Worm (Caenorhabditis elegans): Measurements from ENCODE around the gene sec-22.

The sec-22 gene

DNA sequence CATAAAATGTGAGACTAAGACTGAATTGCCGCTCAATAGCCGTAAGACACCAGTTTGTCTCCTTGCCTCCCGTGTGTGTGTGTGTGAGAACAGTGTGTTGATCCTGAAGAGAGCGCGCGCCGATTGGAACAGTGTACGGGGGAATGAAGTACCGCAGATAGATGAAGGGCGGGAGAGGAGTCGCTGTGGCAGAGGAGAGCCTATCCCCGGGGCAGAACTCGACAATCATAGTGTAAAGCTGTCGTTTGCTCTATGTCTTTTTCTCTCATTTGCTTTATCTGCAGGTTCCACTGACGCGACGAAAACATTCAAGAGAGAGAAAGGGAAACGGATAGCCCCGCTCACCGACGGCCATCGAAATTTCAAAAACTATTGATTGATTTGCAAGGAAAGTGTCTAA lies 46.6 kb downstream of the sec-22 start:
- TF ChIP-seq F13H6.1 (tag; optimal IDR thresholded peaks at IDR 0.05) = peak; percentile 71
- TF ChIP-seq ZK546.5 (tag; optimal IDR thresholded peaks at IDR 0.05) = no peak
- peak; percentile 48 for TF ChIP-seq sma-9 (GFP tag; optimal IDR thresholded peaks at IDR 0.05)
- TF ChIP-seq sma-9 (tag; optimal IDR thresholded peaks at IDR 0.05) = no peak
- TF ChIP-seq C34F6.9 (tag; optimal IDR thresholded peaks at IDR 0.05) = peak; percentile 6

DNA sequence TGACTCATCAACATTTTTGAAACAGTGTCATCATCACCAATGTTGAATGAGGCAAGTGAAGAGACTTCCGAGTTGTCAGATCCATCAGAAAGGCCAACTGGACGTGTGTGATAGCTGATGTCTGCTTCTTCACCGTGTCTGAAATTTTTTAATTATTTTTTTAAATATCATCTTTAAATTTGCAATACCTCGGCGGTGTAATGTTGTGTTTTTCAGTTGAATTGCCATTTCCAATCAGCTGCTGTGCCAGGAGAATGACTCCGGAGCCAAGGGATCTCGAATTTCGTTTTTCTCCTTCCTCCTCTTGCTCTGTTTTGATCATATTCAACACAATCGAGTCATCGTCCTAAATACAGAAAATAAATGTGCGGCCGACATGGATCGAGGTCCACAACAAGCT lies 49.7 kb downstream of the sec-22 start:
- TF ChIP-seq elt-1 (tag; optimal IDR thresholded peaks at IDR 0.05) = no peak
- TF ChIP-seq lsy-2 (tag; optimal IDR thresholded peaks at IDR 0.05) = no peak
- no peak for TF ChIP-seq mab-5 (tag; optimal IDR thresholded peaks at IDR 0.05)

DNA sequence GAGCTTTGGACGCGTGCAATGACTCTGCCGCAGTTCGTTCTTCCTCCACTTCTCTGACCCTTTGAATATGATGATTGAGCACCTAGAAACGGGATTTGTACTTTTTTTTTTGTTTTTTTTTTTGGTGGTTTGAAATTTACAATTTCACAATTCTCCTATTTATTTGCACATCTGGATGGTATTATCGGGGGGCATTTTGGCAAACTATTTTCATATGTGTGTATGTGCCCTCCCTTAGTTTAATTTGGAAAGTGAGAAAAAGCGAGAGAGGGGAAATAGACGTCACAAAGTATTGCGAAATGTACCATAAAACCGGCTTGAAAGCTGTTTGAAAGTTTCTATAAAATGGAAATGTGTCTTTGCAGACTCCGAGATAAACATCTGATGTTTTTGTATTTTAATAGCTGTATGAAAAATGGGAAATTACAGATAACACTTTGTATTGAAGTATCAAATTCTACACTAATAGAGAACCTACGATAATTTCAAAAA lies 51.1 kb downstream of the sec-22 start:
- TF ChIP-seq mdl-1 (tag; optimal IDR thresholded peaks at IDR 0.05) (no peak), ZK546.5 (tag; optimal IDR thresholded peaks at IDR 0.05) (no peak), unc-39 (tag; optimal IDR thresholded peaks at IDR 0.05) (no peak), sma-9 (GFP tag; optimal IDR thresholded peaks at IDR 0.05) (peak; percentile 6), sma-9 (tag; optimal IDR thresholded peaks at IDR 0.05) (no peak), unc-55 (GFP tag; optimal IDR thresholded peaks at IDR 0.05) (peak; percentile 9), nhr-25 (tag; optimal IDR thresholded peaks at IDR 0.05) (peak; percentile 57), C34F6.9 (tag; optimal IDR thresholded peaks at IDR 0.05) (no peak), zag-1 (tag; optimal IDR thresholded peaks at IDR 0.05) (no peak), R02D3.7 (tag; optimal IDR thresholded peaks at IDR 0.05) (no peak), ztf-4 (tag; optimal IDR thresholded peaks at IDR 0.05) (no peak), sem-4 (tag; optimal IDR thresholded peaks at IDR 0.05) (peak; percentile 13), ama-1 (optimal IDR thresholded peaks at IDR 0.05) (no peak)
